Fruit fly (Drosophila melanogaster): Measurements from ENCODE around the gene Ugt303A1.

The Ugt303A1 gene

DNA sequence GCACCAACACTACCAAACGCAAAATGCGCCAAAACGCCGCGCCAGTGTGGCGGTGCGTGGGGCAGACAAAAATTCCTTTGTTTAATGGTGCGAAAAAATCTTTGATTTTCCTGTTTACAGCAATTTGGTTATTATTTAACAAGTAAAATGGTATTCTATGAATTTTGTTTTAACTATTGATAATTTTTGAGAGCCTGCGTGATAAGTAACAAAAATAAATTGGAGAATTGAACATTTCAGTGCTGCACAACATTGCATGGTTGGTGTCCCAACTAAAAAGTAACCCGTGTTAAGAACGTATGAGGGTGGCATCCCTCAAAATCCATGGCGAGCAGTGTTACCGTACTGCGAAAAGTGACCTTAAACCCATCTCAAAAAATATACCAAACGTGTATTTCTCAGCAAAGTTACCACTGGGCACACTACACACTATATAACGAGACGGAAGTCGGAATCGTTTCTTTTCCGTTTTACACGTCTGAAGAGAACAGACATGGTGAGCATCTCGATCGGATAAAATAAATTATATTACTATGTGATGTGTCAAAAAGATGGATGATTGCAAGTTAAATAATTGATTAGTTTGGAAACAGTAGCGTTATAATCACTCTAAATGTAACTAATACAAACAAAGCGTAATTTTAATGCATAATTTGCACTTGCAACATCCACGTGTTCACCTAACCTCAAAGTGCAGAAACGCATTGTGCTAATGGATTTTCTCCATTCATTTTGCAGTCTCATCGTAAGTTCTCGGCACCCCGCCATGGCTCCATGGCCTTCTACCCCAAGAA, 46.3 kb downstream of the Ugt303A1 start, which contains the start of the genes CG6693 and RpL3 (continued):
- TF ChIP-seq Sox100B (GFP tag; optimal IDR thresholded peaks at IDR 0.05), result peak; percentile 68
- TF ChIP-seq ftz-f1 (GFP tag; optimal IDR thresholded peaks at IDR 0.05), result no peak
- TF ChIP-seq CG6765 (GFP tag; optimal IDR thresholded peaks at IDR 0.05), result peak; percentile 93
- TF ChIP-seq CG31365 (tag; optimal IDR thresholded peaks at IDR 0.05), result peak; percentile 85
- TF ChIP-seq bbx (GFP tag; IDR thresholded peaks at IDR 0.05; ENCODE audit: partially characterized antibody), result peak; percentile 63; the same call in 1 of the 2 replicates
- peak; percentile 87 for TF ChIP-seq CG2875 (GFP tag; optimal IDR thresholded peaks at IDR 0.05)
- no peak for TF ChIP-seq CG11093 (GFP tag; IDR thresholded peaks at IDR 0.05)
- TF ChIP-seq HmgD (GFP tag; optimal IDR thresholded peaks at IDR 0.05), result peak; percentile 23
- 0 out of 3 replicates have a peak, but pooled peaks have one; percentile 24 for TF ChIP-seq CG7357 (GFP tag; IDR thresholded peaks at IDR 0.05)
- no peak; the same call in 2 of the 3 replicates for TF ChIP-seq Aef1 (GFP tag; IDR thresholded peaks at IDR 0.05)
- TF ChIP-seq Gsc (GFP tag; IDR thresholded peaks at IDR 0.05), result no peak
- peak; percentile 65 for TF ChIP-seq CG6683 (GFP tag; optimal IDR thresholded peaks at IDR 0.05)
- peak; percentile 56 for TF ChIP-seq CG7556 (GFP tag; optimal IDR thresholded peaks at IDR 0.05)
- no peak for TF ChIP-seq Ada2b (GFP tag; IDR thresholded peaks at IDR 0.05)
- TF ChIP-seq Pdp1 (GFP tag; optimal IDR thresholded peaks at IDR 0.05), result peak; percentile 50 to 82
- TF ChIP-seq Awh (GFP tag; IDR thresholded peaks at IDR 0.05), result peak; percentile 84; the same call in 1 of the 2 replicates
- peak; percentile 24; the same call in 1 of the 2 replicates for TF ChIP-seq inv (GFP tag; IDR thresholded peaks at IDR 0.05; ENCODE audit: partially characterized antibody)
- peak; percentile 23 for TF ChIP-seq CG17802 (tag; optimal IDR thresholded peaks at IDR 0.05)
- TF ChIP-seq CG7372 (GFP tag; IDR thresholded peaks at IDR 0.05), result no peak
- peak; percentile 24 for TF ChIP-seq CG7786 (GFP tag; optimal IDR thresholded peaks at IDR 0.05)
- TF ChIP-seq Hey (tag; optimal IDR thresholded peaks at IDR 0.05), result peak; percentile 66
- peak; percentile 65 for TF ChIP-seq CG8089 (GFP tag; optimal IDR thresholded peaks at IDR 0.05)
- peak; percentile 79 for TF ChIP-seq cg (GFP tag; optimal IDR thresholded peaks at IDR 0.05)
- peak; percentile 24 for TF ChIP-seq CG18011 (GFP tag; optimal IDR thresholded peaks at IDR 0.05)
- TF ChIP-seq CG17328 (GFP tag; IDR thresholded peaks at IDR 0.05), result peak; percentile 63
- peak; percentile 89 for TF ChIP-seq Dbx (GFP tag; IDR thresholded peaks at IDR 0.05)
- peak; percentile 92 for TF ChIP-seq nom (GFP tag; optimal IDR thresholded peaks at IDR 0.05)
- no peak for TF ChIP-seq zfh2 (GFP tag; optimal IDR thresholded peaks at IDR 0.05)
- peak; percentile 21 for TF ChIP-seq tin (GFP tag; optimal IDR thresholded peaks at IDR 0.05)
- TF ChIP-seq CG14860 (GFP tag; IDR thresholded peaks at IDR 0.05; ENCODE audit: partially characterized antibody), result no peak
- peak; percentile 63; the same call in 1 of the 2 replicates for TF ChIP-seq seq (GFP tag; IDR thresholded peaks at IDR 0.05)
- peak; percentile 67 for TF ChIP-seq NK7.1 (GFP tag; optimal IDR thresholded peaks at IDR 0.05)
- TF ChIP-seq gsb-n (tag; optimal IDR thresholded peaks at IDR 0.05), result peak; percentile 76
- TF ChIP-seq chinmo (GFP tag; IDR thresholded peaks at IDR 0.05; ENCODE audit: partially characterized antibody), result peak; percentile 82; the same call in 2 of the 4 replicates
- peak; percentile 71 for TF ChIP-seq CG9876 (GFP tag; optimal IDR thresholded peaks at IDR 0.05)
- TF ChIP-seq dan (GFP tag; IDR thresholded peaks at IDR 0.05), result no peak
- peak; percentile 67 for TF ChIP-seq CG11504 (tag; optimal IDR thresholded peaks at IDR 0.05)
- TF ChIP-seq CG14965 (GFP tag; optimal IDR thresholded peaks at IDR 0.05; ENCODE audit: borderline replicate concordance), result peak; percentile 28
- peak; percentile 88 for TF ChIP-seq wek (GFP tag; optimal IDR thresholded peaks at IDR 0.05)
- TF ChIP-seq sc (optimal IDR thresholded peaks at IDR 0.05), result no peak
- TF ChIP-seq sc (GFP tag; optimal IDR thresholded peaks at IDR 0.05), result peak; percentile 54
- no peak for TF ChIP-seq CG7963 (GFP tag; IDR thresholded peaks at IDR 0.05; ENCODE audit: partially characterized antibody)
- TF ChIP-seq Vsx1 (GFP tag; optimal IDR thresholded peaks at IDR 0.05), result peak; percentile 77
- TF ChIP-seq tup (GFP tag; optimal IDR thresholded peaks at IDR 0.05), result no peak
- peak; percentile 84 for TF ChIP-seq tap (tag; optimal IDR thresholded peaks at IDR 0.05)
- TF ChIP-seq CG6791 (GFP tag; IDR thresholded peaks at IDR 0.05; ENCODE audit: partially characterized antibody), result no peak; the same call in 2 of the 3 replicates
- TF ChIP-seq z (GFP tag; IDR thresholded peaks at IDR 0.05), result peak; percentile 56; the same call in 1 of the 3 replicates
- TF ChIP-seq CG18476 (GFP tag; optimal IDR thresholded peaks at IDR 0.05), result peak; percentile 22
